5 fruit fly cellular contexts compared by ENCODE assay signal in the genomic region with DNA sequence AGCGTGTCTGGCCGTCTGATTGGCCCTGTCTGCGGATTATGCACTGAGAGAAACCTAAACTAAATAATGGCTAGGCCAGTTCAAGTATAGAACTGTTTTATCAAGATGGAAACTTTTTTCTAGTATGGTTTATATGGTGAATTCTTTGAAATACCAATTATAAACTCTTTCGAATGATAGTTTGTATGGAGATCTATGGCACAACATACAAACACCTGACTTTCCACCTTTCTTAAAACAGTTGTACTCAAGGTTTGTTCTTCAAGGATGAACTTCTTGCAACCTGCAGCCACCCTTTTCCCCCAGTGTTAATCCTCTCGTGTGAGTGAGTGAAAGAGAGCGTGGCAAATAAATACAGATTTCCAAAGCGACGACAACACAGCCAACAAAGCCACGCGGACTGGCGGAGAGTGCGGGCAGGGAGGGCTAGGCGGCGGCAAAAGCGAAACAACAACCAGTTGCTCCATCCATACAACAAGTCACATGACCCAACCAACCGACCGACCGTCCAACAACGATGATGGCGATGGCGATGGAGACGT.
A peak's percentile ranks its signal among the peaks of the same experiment; 100 is the strongest.
TF ChIP-seq lines count a peak whose summit lies in the region.

No protein-coding gene starts in this region.

TF ChIP-seq in whole organism, adult, 20 proteins besides CTCF, POLR2A, EP300 and RAD21 (continued from another document):
- TF ChIP-seq Crg-1 (GFP tag; optimal IDR thresholded peaks at IDR 0.05; lab: Kevin White, UChicago) (no peak), kay (GFP tag; lab: Kevin White, UChicago; ENCODE audit: borderline replicate concordance) (peak; percentile 82), cnc (optimal IDR thresholded peaks at IDR 0.05; lab: Kevin White, UChicago) (no peak)
TF ChIP-seq in whole organism, adult: peak in this region for 15.

TF ChIP-seq in whole organism, embryonic, 481 proteins besides CTCF, POLR2A, EP300 and RAD21 (continued from another document and continues in another):
- TF ChIP-seq CG12219 (GFP tag; optimal IDR thresholded peaks at IDR 0.05; lab: Kevin White, UChicago) = peak; percentile 87
- no peak for TF ChIP-seq ac (GFP tag; optimal IDR thresholded peaks at IDR 0.05; lab: Kevin White, UChicago)
- TF ChIP-seq kni (GFP tag; optimal IDR thresholded peaks at IDR 0.05; lab: Kevin White, UChicago) = no peak
- peak; percentile 56; the same call in 1 of the 2 replicates for TF ChIP-seq cas (GFP tag; IDR thresholded peaks at IDR 0.05; lab: Robert Waterston, UW)
- no peak for TF ChIP-seq CG34224 (GFP tag; IDR thresholded peaks at IDR 0.05; lab: Robert Waterston, UW; ENCODE audit: partially characterized antibody)
- TF ChIP-seq CG8478 (optimal IDR thresholded peaks at IDR 0.05; lab: Kevin White, UChicago) = no peak
- peak; percentile 86 for TF ChIP-seq tx (GFP tag; optimal IDR thresholded peaks at IDR 0.05; lab: Kevin White, UChicago)
- peak; percentile 79 for TF ChIP-seq CG43689 (GFP tag; IDR thresholded peaks at IDR 0.05; lab: Robert Waterston, UW)
- TF ChIP-seq CG12236 (GFP tag; optimal IDR thresholded peaks at IDR 0.05; lab: Kevin White, UChicago) = peak; percentile 85
- TF ChIP-seq CG14441 (GFP tag; IDR thresholded peaks at IDR 0.05; lab: Robert Waterston, UW) = peak; percentile 88
- TF ChIP-seq tio (GFP tag; optimal IDR thresholded peaks at IDR 0.05; lab: Kevin White, UChicago) = peak; percentile 86
- TF ChIP-seq Myb (GFP tag; optimal IDR thresholded peaks at IDR 0.05; lab: Kevin White, UChicago) = peak; percentile 80
- TF ChIP-seq Elba2 (GFP tag; optimal IDR thresholded peaks at IDR 0.05; lab: Kevin White, UChicago) = peak; percentile 33
- peak; percentile 91 for TF ChIP-seq CG11695 (GFP tag; IDR thresholded peaks at IDR 0.05; lab: Robert Waterston, UW)
- peak; percentile 89 for TF ChIP-seq Bteb2 (GFP tag; optimal IDR thresholded peaks at IDR 0.05; lab: Kevin White, UChicago)
- peak; percentile 85 for TF ChIP-seq CG17829 (tag; optimal IDR thresholded peaks at IDR 0.05; lab: Kevin White, UChicago)
- no peak for TF ChIP-seq tll (GFP tag; optimal IDR thresholded peaks at IDR 0.05; lab: Kevin White, UChicago)
- peak; percentile 80 for TF ChIP-seq Blimp-1 (GFP tag; optimal IDR thresholded peaks at IDR 0.05; lab: Kevin White, UChicago)
- peak; percentile 68 for TF ChIP-seq CG1602 (GFP tag; optimal IDR thresholded peaks at IDR 0.05; lab: Kevin White, UChicago)
- TF ChIP-seq inv (GFP tag; IDR thresholded peaks at IDR 0.05; lab: Robert Waterston, UW; ENCODE audit: partially characterized antibody) = peak; percentile 36; the same call in 1 of the 2 replicates
- TF ChIP-seq nau (GFP tag; optimal IDR thresholded peaks at IDR 0.05; lab: Kevin White, UChicago) = peak; percentile 69
- TF ChIP-seq pzg (GFP tag; optimal IDR thresholded peaks at IDR 0.05; lab: Kevin White, UChicago) = no peak
- TF ChIP-seq Ada2b (GFP tag; IDR thresholded peaks at IDR 0.05; lab: Robert Waterston, UW) = peak; percentile 84
- peak; percentile 82 for TF ChIP-seq CG7372 (GFP tag; IDR thresholded peaks at IDR 0.05; lab: Robert Waterston, UW)
- TF ChIP-seq bab2 (GFP tag; optimal IDR thresholded peaks at IDR 0.05; lab: Kevin White, UChicago) = peak; percentile 89
- peak; percentile 92 for TF ChIP-seq Antp (GFP tag; optimal IDR thresholded peaks at IDR 0.05; lab: Kevin White, UChicago)
- TF ChIP-seq BtbVII (GFP tag; optimal IDR thresholded peaks at IDR 0.05; lab: Kevin White, UChicago) = peak; percentile 81
- TF ChIP-seq nerfin-2 (GFP tag; IDR thresholded peaks at IDR 0.05; lab: Robert Waterston, UW; ENCODE audit: partially characterized antibody) = no peak
- TF ChIP-seq lab (GFP tag; optimal IDR thresholded peaks at IDR 0.05; lab: Kevin White, UChicago) = peak; percentile 84

TF ChIP-seq in whole organism, prepupa, 60 proteins besides CTCF, POLR2A, EP300 and RAD21 (continued from another document and continues in another):
- TF ChIP-seq CG1621 (tag; optimal IDR thresholded peaks at IDR 0.05; lab: Kevin White, UChicago) (peak; percentile 93), CG6808 (GFP tag; optimal IDR thresholded peaks at IDR 0.05; lab: Kevin White, UChicago) (peak; percentile 94), CG3919 (GFP tag; optimal IDR thresholded peaks at IDR 0.05; lab: Kevin White, UChicago) (peak; percentile 92), cyc (GFP tag; optimal IDR thresholded peaks at IDR 0.05; lab: Kevin White, UChicago) (peak; percentile 87), CG9139 (GFP tag; optimal IDR thresholded peaks at IDR 0.05; lab: Kevin White, UChicago) (peak; percentile 86), Eip75B (GFP tag; optimal IDR thresholded peaks at IDR 0.05; lab: Kevin White, UChicago) (peak; percentile 95), CG15336 (GFP tag; IDR thresholded peaks at IDR 0.05; lab: Robert Waterston, UW) (peak; percentile 93), CG34406 (GFP tag; optimal IDR thresholded peaks at IDR 0.05; lab: Kevin White, UChicago) (peak; percentile 88), esn (GFP tag; optimal IDR thresholded peaks at IDR 0.05; lab: Kevin White, UChicago) (peak; percentile 89), Sox15 (GFP tag; optimal IDR thresholded peaks at IDR 0.05; lab: Kevin White, UChicago) (peak; percentile 92), CG3032 (tag; optimal IDR thresholded peaks at IDR 0.05; lab: Kevin White, UChicago) (peak; percentile 93), CG10669 (GFP tag; optimal IDR thresholded peaks at IDR 0.05; lab: Kevin White, UChicago) (peak; percentile 97), Eip78C (GFP tag; lab: Kevin White, UChicago) (peak; percentile 98), svp (GFP tag; lab: Kevin White, UChicago) (peak; percentile 92), dsx (GFP tag; optimal IDR thresholded peaks at IDR 0.05; lab: Kevin White, UChicago; ENCODE audit: poor library complexity, severe bottlenecking) (peak; percentile 92), ss (GFP tag; optimal IDR thresholded peaks at IDR 0.05; lab: Kevin White, UChicago) (peak; percentile 92), OdsH (GFP tag; optimal IDR thresholded peaks at IDR 0.05; lab: Kevin White, UChicago) (peak; percentile 92), CG11902 (GFP tag; optimal IDR thresholded peaks at IDR 0.05; lab: Kevin White, UChicago) (peak; percentile 85), CG8119 (GFP tag; IDR thresholded peaks at IDR 0.05; lab: Robert Waterston, UW) (peak; percentile 92), CG6163 (GFP tag; IDR thresholded peaks at IDR 0.05; lab: Robert Waterston, UW) (peak; percentile 84), Ets21C (GFP tag; optimal IDR thresholded peaks at IDR 0.05; lab: Kevin White, UChicago) (peak; percentile 80), Hr38 (GFP tag; optimal IDR thresholded peaks at IDR 0.05; lab: Kevin White, UChicago) (peak; percentile 38), vri (GFP tag; optimal IDR thresholded peaks at IDR 0.05; lab: Kevin White, UChicago) (no peak), CG8632 (GFP tag; optimal IDR thresholded peaks at IDR 0.05; lab: Kevin White, UChicago) (peak; percentile 92), CG10631 (GFP tag; optimal IDR thresholded peaks at IDR 0.05; lab: Kevin White, UChicago) (peak; percentile 91), fkh (GFP tag; optimal IDR thresholded peaks at IDR 0.05; lab: Kevin White, UChicago) (no peak), Ets96B (tag; optimal IDR thresholded peaks at IDR 0.05; lab: Kevin White, UChicago) (peak; percentile 95), CG8319 (GFP tag; optimal IDR thresholded peaks at IDR 0.05; lab: Kevin White, UChicago) (peak; percentile 80), dac (GFP tag; optimal IDR thresholded peaks at IDR 0.05; lab: Kevin White, UChicago) (peak; percentile 79), pdm3 (GFP tag; optimal IDR thresholded peaks at IDR 0.05; lab: Kevin White, UChicago) (peak; percentile 93), CG6854 (GFP tag; optimal IDR thresholded peaks at IDR 0.05; lab: Kevin White, UChicago) (no peak), CG6276 (GFP tag; optimal IDR thresholded peaks at IDR 0.05; lab: Kevin White, UChicago) (peak; percentile 81)

TF ChIP-seq in whole organism, pupa, 21 proteins besides CTCF, POLR2A, EP300 and RAD21 (continued from another document):
- TF ChIP-seq CG8301 (tag; optimal IDR thresholded peaks at IDR 0.05; lab: Kevin White, UChicago) (peak; percentile 85), CG9948 (tag; optimal IDR thresholded peaks at IDR 0.05; lab: Kevin White, UChicago) (peak; percentile 85), CG4496 (GFP tag; IDR thresholded peaks at IDR 0.05; lab: Robert Waterston, UW) (peak; percentile 88)

TF ChIP-seq in whole organism, wandering third instar larva, 38 proteins besides CTCF, POLR2A, EP300 and RAD21 (continued from another document):
- TF ChIP-seq Mio (GFP tag; optimal IDR thresholded peaks at IDR 0.05; lab: Kevin White, UChicago) (no peak), CrebA (GFP tag; optimal IDR thresholded peaks at IDR 0.05; lab: Kevin White, UChicago; ENCODE audit: borderline replicate concordance) (no peak), jim (GFP tag; optimal IDR thresholded peaks at IDR 0.05; lab: Kevin White, UChicago) (no peak), Hnf4 (GFP tag; optimal IDR thresholded peaks at IDR 0.05; lab: Kevin White, UChicago) (peak; percentile 45), lola (GFP tag; optimal IDR thresholded peaks at IDR 0.05; lab: Kevin White, UChicago) (no peak), sv (GFP tag; optimal IDR thresholded peaks at IDR 0.05; lab: Kevin White, UChicago) (peak; percentile 70), tai (GFP tag; optimal IDR thresholded peaks at IDR 0.05; lab: Kevin White, UChicago) (no peak), Abd-B (GFP tag; optimal IDR thresholded peaks at IDR 0.05; lab: Kevin White, UChicago) (no peak), foxo (GFP tag; optimal IDR thresholded peaks at IDR 0.05; lab: Kevin White, UChicago) (peak in 1 of 2 experiments; percentile 66), fru (GFP tag; optimal IDR thresholded peaks at IDR 0.05; lab: Kevin White, UChicago) (peak; percentile 76), Myc (optimal IDR thresholded peaks at IDR 0.05; lab: Kevin White, UChicago) (no peak), CG9705 (GFP tag; optimal IDR thresholded peaks at IDR 0.05; lab: Kevin White, UChicago) (no peak), Hr78 (GFP tag; optimal IDR thresholded peaks at IDR 0.05; lab: Kevin White, UChicago) (no peak), Dif (GFP tag; optimal IDR thresholded peaks at IDR 0.05; lab: Kevin White, UChicago; ENCODE audit: partially characterized antibody) (no peak), dl (GFP tag; optimal IDR thresholded peaks at IDR 0.05; lab: Kevin White, UChicago; ENCODE audit: insufficient read depth in 1 of 2, partially characterized antibody in 2 of 2) (no peak), sage (GFP tag; optimal IDR thresholded peaks at IDR 0.05; lab: Kevin White, UChicago) (no peak), GATAd (GFP tag; optimal IDR thresholded peaks at IDR 0.05; lab: Kevin White, UChicago) (no peak), br (GFP tag; optimal IDR thresholded peaks at IDR 0.05; lab: Kevin White, UChicago) (peak; percentile 74)
